Fruit fly (Drosophila melanogaster): ENCODE measurements around the gene CG7742.

DNA sequence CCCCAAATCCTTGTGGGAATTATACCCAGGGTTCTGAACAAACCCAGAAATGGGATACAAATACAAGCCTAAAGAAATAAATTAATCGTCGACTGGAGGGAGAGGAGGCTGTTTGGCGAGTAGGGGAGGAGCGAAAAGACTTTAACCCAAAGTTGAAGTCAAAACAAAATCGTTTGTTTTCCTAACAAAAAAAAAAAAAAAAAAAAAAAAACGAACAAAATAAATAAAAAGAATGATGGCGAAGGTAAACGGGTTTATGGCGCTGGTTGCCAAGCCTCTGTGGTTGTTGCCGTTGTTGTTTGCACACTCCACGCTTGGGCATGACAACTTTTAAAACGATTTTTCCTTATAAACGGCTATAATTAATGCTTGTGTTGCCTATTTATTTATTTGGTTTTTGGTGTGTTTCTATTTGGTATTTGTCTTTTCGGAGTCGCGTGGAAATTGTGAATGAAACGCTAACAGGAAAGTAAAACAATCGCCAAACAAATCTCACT lies 13.7 kb upstream of the CG7742 start:
- TF ChIP-seq gl (tag; optimal IDR thresholded peaks at IDR 0.05) (no peak), fd96Ca (GFP tag; IDR thresholded peaks at IDR 0.05) (peak; percentile 21; the same call in 1 of the 3 replicates), CG10348 (GFP tag; IDR thresholded peaks at IDR 0.05) (no peak)
